Worm (Caenorhabditis elegans) whole organism, mixed stage, embryonic: ENCODE measurements around the gene D1086.2.

Experiments
- M03D4.4 ChIP-seq: sonication (generic microtip); optimal IDR thresholded peaks from 2 replicates; lab custom pipeline; 2017; ENCODE audit warnings: mild to moderate bottlenecking, missing genetic modification characterization, missing compliant biosample characterization
- bed-3 ChIP-seq: fragments of 200-800 bp; sonication (Bioruptor generic); optimal IDR thresholded peaks from 3 replicates; lab custom pipeline; 2018; ENCODE audit warnings: mild to moderate bottlenecking, missing genetic modification characterization, moderate library complexity, missing compliant biosample characterization
- blmp-1 ChIP-seq: fragments of 150-350 bp; optimal IDR thresholded peaks from 2 replicates; lab custom pipeline; 2014; ENCODE audit warnings: missing biosample characterization, missing genetic modification characterization
- ceh-39 ChIP-seq: fragments of 150-350 bp; optimal IDR thresholded peaks from 2 replicates; lab custom pipeline; 2014; ENCODE audit warnings: missing biosample characterization, missing genetic modification characterization
- ceh-43 ChIP-seq: fragments of 200-800 bp; sonication (Bioruptor generic); optimal IDR thresholded peaks from 2 replicates; lab custom pipeline; 2018; ENCODE audit warnings: mild to moderate bottlenecking, missing genetic modification characterization, moderate library complexity, missing compliant biosample characterization
- ceh-83 ChIP-seq: fragments of 200-800 bp; sonication (Bioruptor generic); optimal IDR thresholded peaks from 2 replicates; lab custom pipeline; 2018; ENCODE audit warnings: mild to moderate bottlenecking, missing genetic modification characterization, missing compliant biosample characterization
- ces-1 ChIP-seq: fragments of 150-350 bp; optimal IDR thresholded peaks from 2 replicates; lab custom pipeline; 2014; ENCODE audit warnings: missing biosample characterization, missing genetic modification reagents, missing genetic modification characterization
- cnd-1 ChIP-seq: fragments of 200-800 bp; sonication (Bioruptor generic); optimal IDR thresholded peaks from 2 replicates; lab custom pipeline; 2018; ENCODE audit warnings: mild to moderate bottlenecking, missing genetic modification characterization, missing compliant biosample characterization
- drap-1 ChIP-seq: fragments of 200-800 bp; sonication (Bioruptor generic); optimal IDR thresholded peaks from 3 replicates; lab custom pipeline; 2018; ENCODE audit warnings: mild to moderate bottlenecking, missing genetic modification characterization, missing compliant biosample characterization
- flh-1 ChIP-seq: fragments of 200-800 bp; sonication (Bioruptor generic); optimal IDR thresholded peaks from 2 replicates; lab custom pipeline; 2018; ENCODE audit warnings: mild to moderate bottlenecking, missing genetic modification characterization, moderate library complexity, missing compliant biosample characterization
- ham-2 ChIP-seq: fragments of 200-800 bp; sonication (Bioruptor generic); optimal IDR thresholded peaks from 2 replicates; lab custom pipeline; 2018; ENCODE audit warnings: mild to moderate bottlenecking, missing genetic modification characterization, missing compliant biosample characterization
- hlh-1 ChIP-seq: fragments of 150-350 bp; optimal IDR thresholded peaks from 2 replicates; lab custom pipeline; 2014; ENCODE audit warnings: missing biosample characterization, missing genetic modification reagents, missing genetic modification characterization
- lin-13 ChIP-seq: fragments of 150-350 bp; optimal IDR thresholded peaks from 2 replicates; lab custom pipeline; 2014; ENCODE audit warnings: missing biosample characterization, missing genetic modification characterization
- lin-32 ChIP-seq: fragments of 200-800 bp; sonication (Bioruptor generic); optimal IDR thresholded peaks from 2 replicates; lab custom pipeline; 2018; ENCODE audit warnings: mild to moderate bottlenecking, missing genetic modification characterization, missing compliant biosample characterization
- lsy-2 ChIP-seq: fragments of 150-350 bp; optimal IDR thresholded peaks from 2 replicates; lab custom pipeline; 2014; ENCODE audit warnings: missing biosample characterization, missing genetic modification characterization
- mab-5 ChIP-seq: fragments of 150-350 bp; optimal IDR thresholded peaks from 2 replicates; lab custom pipeline; 2014; ENCODE audit warnings: missing biosample characterization, missing genetic modification characterization
- mls-2 ChIP-seq: sonication (generic microtip); optimal IDR thresholded peaks from 2 replicates; lab custom pipeline; 2016; ENCODE audit warnings: mild to moderate bottlenecking, missing genetic modification characterization, moderate library complexity, missing compliant biosample characterization
- nhr-12 ChIP-seq: fragments of 150-350 bp; optimal IDR thresholded peaks from 2 replicates; lab custom pipeline; 2014; ENCODE audit warnings: missing biosample characterization, missing genetic modification characterization
- nhr-2 ChIP-seq: fragments of 150-350 bp; optimal IDR thresholded peaks from 2 replicates; lab custom pipeline; 2014; ENCODE audit warnings: missing biosample characterization, missing genetic modification characterization
- nhr-237 ChIP-seq: fragments of 150-350 bp; optimal IDR thresholded peaks from 2 replicates; lab custom pipeline; 2014; ENCODE audit warnings: missing biosample characterization, missing genetic modification characterization
- nhr-28 ChIP-seq: fragments of 150-350 bp; optimal IDR thresholded peaks from 2 replicates; lab custom pipeline; 2014; ENCODE audit warnings: missing biosample characterization, missing genetic modification characterization
- nhr-76 ChIP-seq: sonication (generic microtip); optimal IDR thresholded peaks from 2 replicates; lab custom pipeline; 2017; ENCODE audit warnings: missing biosample characterization, missing genetic modification characterization
- pha-4 ChIP-seq: fragments of 150-350 bp; optimal IDR thresholded peaks from 2 replicates; lab custom pipeline; 2018; ENCODE audit warnings: missing biosample characterization, missing genetic modification reagents, missing genetic modification characterization
- sem-2 ChIP-seq: fragments of 200-800 bp; sonication (Bioruptor generic); optimal IDR thresholded peaks from 2 replicates; lab custom pipeline; 2018; ENCODE audit warnings: mild to moderate bottlenecking, missing genetic modification characterization, missing compliant biosample characterization
- snpc-4 ChIP-seq: fragments of 150-350 bp; optimal IDR thresholded peaks from 2 replicates; lab custom pipeline; 2014; ENCODE audit warnings: missing biosample characterization, missing genetic modification characterization
- sptf-1 ChIP-seq: sonication (generic microtip); optimal IDR thresholded peaks from 2 replicates; lab custom pipeline; 2017; ENCODE audit warnings: mild to moderate bottlenecking, missing genetic modification characterization, moderate library complexity, missing compliant biosample characterization
- tbx-8 ChIP-seq: fragments of 200-800 bp; sonication (Bioruptor generic); optimal IDR thresholded peaks from 2 replicates; lab custom pipeline; 2018; ENCODE audit warnings: mild to moderate bottlenecking, missing genetic modification characterization, moderate library complexity, missing compliant biosample characterization
- unc-120 ChIP-seq: sonication (generic microtip); optimal IDR thresholded peaks from 2 replicates; lab custom pipeline; 2017; ENCODE audit warnings: missing genetic modification characterization, missing compliant biosample characterization; ENCODE audit not compliant: poor library complexity, severe bottlenecking
- unc-39 ChIP-seq: fragments of 150-350 bp; optimal IDR thresholded peaks from 2 replicates; lab custom pipeline; 2014; ENCODE audit warnings: missing biosample characterization, missing genetic modification characterization
- unc-62 ChIP-seq: fragments of 150-350 bp; optimal IDR thresholded peaks from 2 replicates; lab custom pipeline; 2014; ENCODE audit warnings: missing biosample characterization, missing genetic modification reagents, missing genetic modification characterization

Gene D1086.2

ce11 chrV:14120674-14121073 lies 22.2 kb upstream of the D1086.2 start:
- no peak for TF ChIP-seq ceh-83 (GFP tag; lab: Kevin White, UChicago)
- TF ChIP-seq drap-1 (GFP tag; lab: Kevin White, UChicago), result no peak
- TF ChIP-seq M03D4.4 (tag; lab: Kevin White, UChicago), result no peak
- no peak for TF ChIP-seq ham-2
- TF ChIP-seq flh-1, result no peak
- no peak for TF ChIP-seq unc-62

ce11 chrV:14110042-14110441 lies 11.6 kb upstream of the D1086.2 start, which contains the start of gene H39E23.2:
Gene H39E23.2 (plus strand): TSS chrV:14110342.
- TF ChIP-seq mls-2 (tag; lab: Kevin White, UChicago) (no peak), hlh-1 (tag; lab: Kevin White, UChicago) (no peak), nhr-28 (tag; lab: Kevin White, UChicago) (no peak), lin-32 (no peak), sptf-1 (tag; lab: Kevin White, UChicago) (no peak), M03D4.4 (tag; lab: Kevin White, UChicago) (no peak)

ce11 chrV:14107511-14107910 lies 9.0 kb upstream of the D1086.2 start, which contains the start of gene H39E23.3:
Gene H39E23.3 (plus strand): TSS chrV:14107811.
- TF ChIP-seq pha-4, result no peak

ce11 chrV:14103970-14104369 lies 5.5 kb upstream of the D1086.2 start, which contains the start of gene D1086.9:
Gene D1086.9 (plus strand): TSS chrV:14104270.
- no peak for TF ChIP-seq nhr-2 (tag; lab: Kevin White, UChicago)
- TF ChIP-seq nhr-28 (tag; lab: Kevin White, UChicago), result no peak
- TF ChIP-seq unc-39 (tag; lab: Kevin White, UChicago), result no peak
- TF ChIP-seq ham-2, result no peak
- TF ChIP-seq drap-1 (GFP tag; lab: Kevin White, UChicago), result no peak
- no peak for TF ChIP-seq mab-5
- no peak for TF ChIP-seq blmp-1 (tag; lab: Kevin White, UChicago)
- TF ChIP-seq lin-32, result no peak
- no peak for TF ChIP-seq hlh-1 (tag; lab: Kevin White, UChicago)
- TF ChIP-seq tbx-8, result no peak
- TF ChIP-seq nhr-12 (tag; lab: Kevin White, UChicago), result no peak
- TF ChIP-seq snpc-4 (tag; lab: Kevin White, UChicago), result no peak
- no peak for TF ChIP-seq ceh-83 (GFP tag; lab: Kevin White, UChicago)
- no peak for TF ChIP-seq cnd-1 (tag; lab: Kevin White, UChicago)
- TF ChIP-seq pha-4, result no peak
- no peak for TF ChIP-seq lsy-2
- no peak for TF ChIP-seq lin-13
- TF ChIP-seq ceh-43, result no peak
- no peak for TF ChIP-seq ceh-39
- no peak for TF ChIP-seq sem-2 (GFP tag; lab: Kevin White, UChicago)

- TF ChIP-seq nhr-237 (tag; lab: Kevin White, UChicago) (no peak), pha-4 (no peak), nhr-76 (no peak), hlh-1 (tag; lab: Kevin White, UChicago) (peak; percentile 90)
- TF ChIP-seq, all 35 proteins: peak for 1
Observed at ce11 chrV:14100886-14101285, 2.4 kb upstream of the D1086.2 start, which contains the start of gene D1086.12. Gene D1086.12 (plus strand): TSS chrV:14101186.

- TF ChIP-seq ceh-43 (no peak), nhr-237 (tag; lab: Kevin White, UChicago) (no peak), mab-5 (no peak), ceh-39 (no peak), unc-120 (tag; lab: Kevin White, UChicago) (no peak), ceh-83 (GFP tag; lab: Kevin White, UChicago) (no peak), ces-1 (GFP tag; lab: Kevin White, UChicago) (no peak), nhr-2 (tag; lab: Kevin White, UChicago) (no peak), bed-3 (GFP tag; lab: Kevin White, UChicago) (no peak), lin-13 (no peak), flh-1 (no peak), nhr-76 (no peak), blmp-1 (tag; lab: Kevin White, UChicago) (no peak), sem-2 (GFP tag; lab: Kevin White, UChicago) (no peak)
Observed at ce11 chrV:14097358-14097757, 1.1 kb downstream of the D1086.2 start.
